Fruit fly (Drosophila melanogaster) whole organism, embryonic: ENCODE results near the gene CG42828.

Source experiments
- ATbp ChIP-seq: fragments of 200-800 bp; sonication (Bioruptor generic); optimal IDR thresholded peaks from 2 replicates; lab custom pipeline; 2017; ENCODE audit warnings: missing biosample characterization, mild to moderate bottlenecking, missing genetic modification characterization, missing genetic modification reagents
- Abd-B ChIP-seq: fragments of 200-800 bp; sonication (Bioruptor generic); optimal IDR thresholded peaks from 2 replicates; lab custom pipeline; 2018; ENCODE audit warnings: missing biosample characterization, mild to moderate bottlenecking, missing genetic modification characterization, moderate library complexity
- Aef1 ChIP-seq: fragments of 200-800 bp; sonication (Bioruptor generic); IDR thresholded peaks from 3 replicates; pipeline ENCODE4 v1.3.6; 2022; ENCODE audit warnings: missing biosample characterization, missing genetic modification characterization
- Bteb2 ChIP-seq: fragments of 200-800 bp; sonication (Bioruptor generic); optimal IDR thresholded peaks from 2 replicates; lab custom pipeline; 2016; ENCODE audit warnings: missing biosample characterization, missing genetic modification characterization
- CG10274 ChIP-seq: fragments of 200-800 bp; sonication (Bioruptor generic); optimal IDR thresholded peaks from 3 replicates; lab custom pipeline; 2017; ENCODE audit warnings: missing biosample characterization, mild to moderate bottlenecking, missing genetic modification characterization
- CG11560 ChIP-seq: fragments of 200-800 bp; sonication (Bioruptor generic); IDR thresholded peaks from 3 replicates; pipeline ENCODE4 v1.3.6; 2022; ENCODE audit warnings: missing biosample characterization, missing genetic modification characterization
- CG11695 ChIP-seq: fragments of 200-800 bp; sonication (Bioruptor generic); IDR thresholded peaks from 3 replicates; pipeline ENCODE4 v1.3.6; 2022; ENCODE audit warnings: missing biosample characterization, missing genetic modification characterization
- CG12155 ChIP-seq: fragments of 200-800 bp; sonication (Bioruptor generic); optimal IDR thresholded peaks from 3 replicates; lab custom pipeline; 2016; ENCODE audit warnings: missing biosample characterization, missing genetic modification characterization
- CG12391 ChIP-seq: fragments of 200-800 bp; sonication (Bioruptor generic); optimal IDR thresholded peaks from 3 replicates; lab custom pipeline; 2018; ENCODE audit warnings: missing biosample characterization, mild to moderate bottlenecking, missing genetic modification characterization, moderate library complexity
- CG12769 ChIP-seq: fragments of 200-800 bp; sonication (Bioruptor generic); optimal IDR thresholded peaks from 2 replicates; lab custom pipeline; 2019; ENCODE audit warnings: missing biosample characterization, mild to moderate bottlenecking, missing genetic modification characterization, moderate library complexity
- CG13424 ChIP-seq: fragments of 200-800 bp; sonication (Bioruptor generic); optimal IDR thresholded peaks from 2 replicates; lab custom pipeline; 2019; ENCODE audit warnings: missing biosample characterization, mild to moderate bottlenecking, missing genetic modification characterization, moderate library complexity
- CG14710 ChIP-seq: fragments of 200-800 bp; sonication (Bioruptor generic); optimal IDR thresholded peaks from 3 replicates; lab custom pipeline; 2019; ENCODE audit warnings: missing biosample characterization, mild to moderate bottlenecking, missing genetic modification characterization, moderate library complexity
- CG14965 ChIP-seq: fragments of 200-800 bp; sonication (Bioruptor generic); optimal IDR thresholded peaks from 2 replicates; lab custom pipeline; 2016; ENCODE audit warnings: missing biosample characterization, missing genetic modification characterization, borderline replicate concordance
- CG17385 ChIP-seq: fragments of 200-800 bp; sonication (Bioruptor generic); optimal IDR thresholded peaks from 3 replicates; lab custom pipeline; 2018; ENCODE audit warnings: missing biosample characterization, mild to moderate bottlenecking, missing genetic modification characterization
- CG1832 ChIP-seq: fragments of 200-800 bp; sonication (Bioruptor generic); optimal IDR thresholded peaks from 2 replicates; lab custom pipeline; 2017; ENCODE audit warnings: missing biosample characterization, mild to moderate bottlenecking, missing genetic modification characterization, inconsistent platforms
- CG2199 ChIP-seq: fragments of 200-800 bp; sonication (Bioruptor generic); IDR thresholded peaks from 3 replicates; pipeline ENCODE4 v1.3.6; 2022; ENCODE audit warnings: missing biosample characterization, missing genetic modification characterization
- CG30403 ChIP-seq: fragments of 200-800 bp; sonication (Bioruptor generic); optimal IDR thresholded peaks from 3 replicates; lab custom pipeline; 2016; ENCODE audit warnings: missing biosample characterization, missing genetic modification characterization
- CG43689 ChIP-seq: fragments of 200-800 bp; sonication (Bioruptor generic); IDR thresholded peaks from 2 replicates; pipeline ENCODE4 v1.3.6; 2022; ENCODE audit warnings: missing biosample characterization, missing genetic modification characterization
- CG4707 ChIP-seq: fragments of 200-800 bp; sonication (Bioruptor generic); optimal IDR thresholded peaks from 2 replicates; lab custom pipeline; 2018; ENCODE audit warnings: missing biosample characterization, mild to moderate bottlenecking, missing genetic modification characterization, moderate library complexity
- Chrac-16 ChIP-seq: fragments of 200-800 bp; sonication (Bioruptor generic); optimal IDR thresholded peaks from 3 replicates; lab custom pipeline; 2016; ENCODE audit warnings: missing biosample characterization, missing genetic modification characterization
- Dad ChIP-seq: fragments of 200-800 bp; sonication (Bioruptor generic); optimal IDR thresholded peaks from 3 replicates; lab custom pipeline; 2016; ENCODE audit warnings: missing biosample characterization, missing genetic modification characterization
- Ets65A ChIP-seq: fragments of 200-800 bp; sonication (Bioruptor generic); peaks from one replicate; lab custom pipeline; 2016; ENCODE audit warnings: missing biosample characterization, missing genetic modification characterization
- GATAe ChIP-seq: fragments of 200-800 bp; sonication (Bioruptor generic); conservative IDR thresholded peaks from 2 replicates; pipeline ENCODE4 v1.3.6; 2022; ENCODE audit warnings: missing biosample characterization, missing genetic modification characterization
- Hr51 ChIP-seq, 2 experiments: fragments of 200-800 bp; sonication (Bioruptor generic); optimal IDR thresholded peaks; 2 replicates in 1 of 2; 3 replicates in 1 of 2; lab custom pipeline; 2016 to 2018; ENCODE audit warnings: missing biosample characterization in 2 of 2, missing genetic modification characterization in 2 of 2, mild to moderate bottlenecking in 1 of 2, moderate library complexity in 1 of 2
- MESR4 ChIP-seq: fragments of 200-800 bp; sonication (Bioruptor generic); optimal IDR thresholded peaks from 2 replicates; lab custom pipeline; 2018; ENCODE audit warnings: missing biosample characterization, mild to moderate bottlenecking, missing genetic modification characterization, moderate library complexity
- Oli ChIP-seq: fragments of 200-800 bp; sonication (Bioruptor generic); optimal IDR thresholded peaks from 2 replicates; lab custom pipeline; 2018; ENCODE audit warnings: missing biosample characterization, mild to moderate bottlenecking, missing genetic modification characterization, moderate library complexity
- Ptx1 ChIP-seq: fragments of 200-800 bp; sonication (Bioruptor generic); IDR thresholded peaks from 2 replicates; pipeline ENCODE4 v1.3.6; 2022; ENCODE audit warnings: missing biosample characterization, missing genetic modification characterization
- Rx ChIP-seq: fragments of 200-800 bp; sonication (Bioruptor generic); IDR thresholded peaks from 2 replicates; pipeline ENCODE4 v1.3.6; 2022; ENCODE audit warnings: missing biosample characterization, missing genetic modification characterization
- Taf1 ChIP-seq: fragments of 200-800 bp; sonication (Bioruptor generic); IDR thresholded peaks from 2 replicates; pipeline ENCODE4 v1.3.6; 2022; ENCODE audit warnings: missing biosample characterization, missing genetic modification characterization
- Xbp1 ChIP-seq: fragments of 200-800 bp; sonication (Bioruptor generic); optimal IDR thresholded peaks from 3 replicates; lab custom pipeline; 2016; ENCODE audit warnings: missing biosample characterization, mild to moderate bottlenecking, missing genetic modification characterization
- bab2 ChIP-seq: fragments of 200-800 bp; sonication (Bioruptor generic); optimal IDR thresholded peaks from 2 replicates; lab custom pipeline; 2016; ENCODE audit warnings: missing biosample characterization, missing genetic modification characterization
- ci ChIP-seq: fragments of 200-800 bp; sonication (Bioruptor generic); IDR thresholded peaks from 3 replicates; pipeline ENCODE4 v1.3.6; 2022; ENCODE audit warnings: missing biosample characterization, missing genetic modification characterization
- corto ChIP-seq: fragments of 200-800 bp; sonication (Bioruptor generic); optimal IDR thresholded peaks from 2 replicates; lab custom pipeline; 2016; ENCODE audit warnings: missing biosample characterization, mild to moderate bottlenecking, missing genetic modification characterization, moderate library complexity
- da ChIP-seq: fragments of 200-800 bp; sonication (Bioruptor generic); optimal IDR thresholded peaks from 2 replicates; lab custom pipeline; 2016; ENCODE audit warnings: missing biosample characterization, missing genetic modification characterization
- danr ChIP-seq: fragments of 200-800 bp; sonication (Bioruptor generic); IDR thresholded peaks from 2 replicates; pipeline ENCODE4 v1.3.6; 2022; ENCODE audit warnings: missing biosample characterization, missing genetic modification characterization
- dm ChIP-seq: fragments of 200-800 bp; sonication (Bioruptor generic); optimal IDR thresholded peaks from 3 replicates; lab custom pipeline; 2016; ENCODE audit warnings: missing biosample characterization, missing genetic modification characterization
- gce ChIP-seq: fragments of 200-800 bp; sonication (Bioruptor generic); IDR thresholded peaks from 3 replicates; pipeline ENCODE4 v1.3.6; 2022; ENCODE audit warnings: missing biosample characterization, missing genetic modification characterization
- gro ChIP-seq: fragments of 200-800 bp; sonication (Bioruptor generic); optimal IDR thresholded peaks from 2 replicates; lab custom pipeline; 2016; ENCODE audit warnings: missing biosample characterization, missing genetic modification characterization
- ind ChIP-seq: fragments of 200-800 bp; sonication (Bioruptor generic); optimal IDR thresholded peaks from 3 replicates; lab custom pipeline; 2016; ENCODE audit warnings: missing biosample characterization, missing genetic modification characterization
- knrl ChIP-seq: fragments of 200-800 bp; sonication (Bioruptor generic); IDR thresholded peaks from 3 replicates; pipeline ENCODE4 v1.3.6; 2022; ENCODE audit warnings: missing biosample characterization, missing genetic modification characterization; ENCODE audit not compliant: partially characterized antibody
- lmd ChIP-seq: fragments of 200-800 bp; sonication (Bioruptor generic); IDR thresholded peaks from 2 replicates; pipeline ENCODE4 v1.3.6; 2022; ENCODE audit warnings: missing biosample characterization, missing genetic modification characterization
- mam ChIP-seq: fragments of 200-800 bp; sonication (Bioruptor generic); optimal IDR thresholded peaks from 3 replicates; lab custom pipeline; 2016; ENCODE audit warnings: missing biosample characterization, missing genetic modification characterization
- onecut ChIP-seq: fragments of 200-800 bp; sonication (Bioruptor generic); IDR thresholded peaks from 2 replicates; pipeline ENCODE4 v1.3.6; 2022; ENCODE audit warnings: missing biosample characterization, missing genetic modification characterization
- pan ChIP-seq, 4 experiments: fragments of >200 bp in 3 of 4; fragments of 200-800 bp in 1 of 4; sonication (Bioruptor generic) in 1 of 4; optimal IDR thresholded peaks in 3 of 4; IDR thresholded peaks in 1 of 4; 2 replicates each; pipeline versions ENCODE4 v1.3.6 to Lab custom; 2017 to 2022; ENCODE audit warnings: missing biosample characterization in 2 of 4, missing genetic modification characterization in 2 of 4, mixed read lengths in 1 of 4
- psq ChIP-seq: fragments of 200-800 bp; sonication (Bioruptor generic); optimal IDR thresholded peaks from 2 replicates; lab custom pipeline; 2017; ENCODE audit warnings: missing biosample characterization, missing genetic modification characterization
- sens-2 ChIP-seq: fragments of 200-800 bp; sonication (Bioruptor generic); IDR thresholded peaks from 2 replicates; pipeline ENCODE4 v1.3.6; 2022; ENCODE audit warnings: missing biosample characterization, missing genetic modification characterization
- sisA ChIP-seq: fragments of 200-800 bp; sonication (Bioruptor generic); IDR thresholded peaks from 2 replicates; pipeline ENCODE4 v1.3.6; 2022; ENCODE audit warnings: missing biosample characterization, missing genetic modification characterization
- sob ChIP-seq: fragments of 200-800 bp; sonication (Bioruptor generic); IDR thresholded peaks from 2 replicates; pipeline ENCODE4 v1.3.6; 2022; ENCODE audit warnings: missing biosample characterization, missing genetic modification characterization
- wdn ChIP-seq: fragments of 200-800 bp; sonication (Bioruptor generic); IDR thresholded peaks from 2 replicates; pipeline ENCODE4 v1.3.6; 2022; ENCODE audit warnings: missing biosample characterization, missing genetic modification characterization

CG42828 gene

DNA sequence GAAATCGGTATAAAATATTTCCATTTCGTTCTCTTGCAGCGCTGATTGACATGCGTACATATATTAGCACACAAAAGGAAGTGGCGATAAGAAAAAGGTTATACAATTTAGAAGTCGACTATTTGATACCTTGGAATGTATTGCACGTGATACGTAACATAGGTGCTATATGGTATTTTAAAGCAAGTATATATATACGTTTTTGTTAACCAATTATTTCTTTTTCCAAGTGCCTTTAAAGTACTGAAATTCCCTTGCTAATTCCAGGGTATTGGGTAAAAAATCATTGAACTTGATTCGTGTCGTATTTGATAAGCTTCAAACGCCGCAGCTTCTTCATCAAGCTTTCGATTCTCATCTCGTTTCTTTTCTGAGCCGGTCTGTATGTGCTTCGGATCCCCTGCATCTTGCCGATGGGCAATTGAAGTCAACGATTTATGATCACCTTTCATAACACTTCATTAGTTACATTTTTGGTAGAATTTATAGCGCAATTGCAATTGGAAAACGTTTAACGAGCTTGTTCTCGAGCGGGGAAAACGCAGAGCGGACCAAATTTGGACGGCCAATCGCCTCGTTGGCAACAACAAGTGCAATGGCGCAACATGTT, 9.9 kb upstream of the CG42828 start, which contains the start of gene CG4408 (continued):
- TF ChIP-seq psq (GFP tag; lab: Kevin White, UChicago): no peak
- TF ChIP-seq CG12769: no peak
- TF ChIP-seq Taf1: no peak; the same call in 1 of the 2 replicates
- no peak for TF ChIP-seq Bteb2 (GFP tag; lab: Kevin White, UChicago)
- TF ChIP-seq gro (GFP tag; lab: Kevin White, UChicago): peak; percentile 46
- TF ChIP-seq Xbp1 (GFP tag; lab: Kevin White, UChicago): peak; percentile 10
- peak; percentile 43 for TF ChIP-seq CG30403 (GFP tag; lab: Kevin White, UChicago)
- peak; percentile 9 for TF ChIP-seq bab2 (GFP tag; lab: Kevin White, UChicago)
- peak; percentile 53 for TF ChIP-seq mam (GFP tag; lab: Kevin White, UChicago)
- no peak for TF ChIP-seq GATAe
- TF ChIP-seq wdn (GFP tag; lab: Robert Waterston, UW): no peak
- TF ChIP-seq CG14965 (GFP tag; lab: Kevin White, UChicago): no peak
- TF ChIP-seq Oli (tag; lab: Kevin White, UChicago): peak; percentile 24
- peak; percentile 17 for TF ChIP-seq CG12155 (GFP tag; lab: Kevin White, UChicago)
- no peak for TF ChIP-seq CG1832 (GFP tag; lab: Kevin White, UChicago)
- TF ChIP-seq Ets65A (GFP tag; lab: Kevin White, UChicago): peak; percentile 30
- TF ChIP-seq CG4707 (GFP tag; lab: Kevin White, UChicago): no peak
- no peak for TF ChIP-seq MESR4 (GFP tag; lab: Kevin White, UChicago)
- peak; percentile 84 for TF ChIP-seq CG10274 (GFP tag; lab: Kevin White, UChicago)
- no peak for TF ChIP-seq ATbp (GFP tag; lab: Kevin White, UChicago)
- TF ChIP-seq CG11695: 0 out of 3 replicates have a peak, but pooled peaks have one; percentile 10
- no peak for TF ChIP-seq pan (optimal IDR thresholded peaks at IDR 0.05; lab: Kevin White, UChicago)
- peak in 1 of 2 experiments; percentile 52 for TF ChIP-seq pan (GFP tag; optimal IDR thresholded peaks at IDR 0.05 in 1 of 2, IDR thresholded peaks at IDR 0.05 in 1 of 2)
- no peak for TF ChIP-seq danr (GFP tag; lab: Robert Waterston, UW)
- TF ChIP-seq Dad (GFP tag; lab: Kevin White, UChicago): no peak
- no peak for TF ChIP-seq corto
- TF ChIP-seq CG43689: 0 out of 2 replicates have a peak, but pooled peaks have one; percentile 13
- peak; percentile 31; the same call in 1 of the 3 replicates for TF ChIP-seq Aef1 (GFP tag; lab: Robert Waterston, UW)
- TF ChIP-seq knrl (GFP tag; lab: Robert Waterston, UW): no peak
- 0 out of 2 replicates have a peak, but pooled peaks have one; percentile 23 for TF ChIP-seq onecut (GFP tag; lab: Robert Waterston, UW)
- peak; percentile 37; the same call in 1 of the 2 replicates for TF ChIP-seq sisA (GFP tag; lab: Robert Waterston, UW)
- TF ChIP-seq CG11560 (tag; lab: Robert Waterston, UW): 0 out of 3 replicates have a peak, but pooled peaks have one; percentile 32
- 0 out of 3 replicates have a peak, but pooled peaks have one; percentile 20 for TF ChIP-seq ci
- TF ChIP-seq Chrac-16: no peak
- peak; percentile 19 for TF ChIP-seq CG13424 (tag; lab: Kevin White, UChicago)
- peak; percentile 3 for TF ChIP-seq CG14710 (tag; lab: Kevin White, UChicago)
- peak; percentile 52; the same call in 1 of the 2 replicates for TF ChIP-seq Ptx1 (GFP tag; lab: Robert Waterston, UW)
- peak; percentile 52 for TF ChIP-seq lmd (GFP tag; lab: Robert Waterston, UW)
- TF ChIP-seq dm: no peak
- TF ChIP-seq sens-2 (GFP tag; lab: Robert Waterston, UW): no peak
- TF ChIP-seq ind (GFP tag; lab: Kevin White, UChicago): peak; percentile 46
- no peak for TF ChIP-seq gce (GFP tag; lab: Robert Waterston, UW)
- no peak for TF ChIP-seq CG17385
- no peak for TF ChIP-seq da
- peak in 1 of 2 experiments; percentile 31 for TF ChIP-seq Hr51 (GFP tag; optimal IDR thresholded peaks at IDR 0.05; lab: Kevin White, UChicago)
- TF ChIP-seq Rx (GFP tag; lab: Robert Waterston, UW): no peak
- TF ChIP-seq CG2199: no peak
- peak; percentile 61; the same call in 1 of the 2 replicates for TF ChIP-seq sob (GFP tag; lab: Robert Waterston, UW)
- peak; percentile 10 for TF ChIP-seq CG12391
- peak; percentile 30 for TF ChIP-seq Abd-B (GFP tag; lab: Kevin White, UChicago)
